Worm (Caenorhabditis elegans) whole organism, young adult: Measurements from ENCODE around the gene skat-1.

ENCODE experiments used
- C17E4.6 ChIP-seq: fragments of 200-800 bp; sonication (Bioruptor generic); IDR thresholded peaks from 2 replicates; pipeline ENCODE4 v1.3.6; 2022; ENCODE audit warnings: missing genetic modification reagents, missing genetic modification characterization, missing compliant biosample characterization
- F57A8.1 ChIP-seq: fragments of 200-800 bp; sonication (Bioruptor generic); optimal IDR thresholded peaks from 2 replicates; lab custom pipeline; 2018; ENCODE audit warnings: mild to moderate bottlenecking, missing genetic modification characterization, moderate library complexity, missing compliant biosample characterization
- dpl-1 ChIP-seq: fragments of 150-350 bp; optimal IDR thresholded peaks from 2 replicates; lab custom pipeline; 2014; ENCODE audit warnings: missing biosample characterization, missing genetic modification reagents, missing genetic modification characterization
- unc-62 ChIP-seq: fragments of 150-350 bp; optimal IDR thresholded peaks from 2 replicates; lab custom pipeline; 2014; ENCODE audit warnings: missing biosample characterization, missing genetic modification reagents, missing genetic modification characterization

ce11 chrIII:8960664-8961063, 35.9 kb downstream of the skat-1 start, which contains the start of gene ZK643.6:
- TF ChIP-seq dpl-1 (GFP tag; lab: Kevin White, UChicago), result no peak
- no peak for TF ChIP-seq F57A8.1 (GFP tag; lab: Kevin White, UChicago)
- TF ChIP-seq C17E4.6 (GFP tag; lab: Robert Waterston, UW), result no peak
- TF ChIP-seq unc-62 (GFP tag; lab: Kevin White, UChicago), result no peak
